Fruit fly (Drosophila melanogaster): ENCODE data around the gene Nop56.

Nop56 gene

dm6 chr3R:22410537-22411360 lies 10.1 kb downstream of the Nop56 start, which contains the start of the genes CG13850 and lqfR (continued):
- TF ChIP-seq CG2129 (GFP tag; IDR thresholded peaks at IDR 0.05; ENCODE audit: partially characterized antibody) (no peak), vfl (GFP tag; optimal IDR thresholded peaks at IDR 0.05) (peak; percentile 73), tll (GFP tag; optimal IDR thresholded peaks at IDR 0.05) (peak in 1 of 2 experiments; percentile 30), CG30403 (GFP tag; optimal IDR thresholded peaks at IDR 0.05) (peak; percentile 91), pho (GFP tag; optimal IDR thresholded peaks at IDR 0.05) (peak; percentile 86), Stat92E (GFP tag; optimal IDR thresholded peaks at IDR 0.05) (no peak), ERR (GFP tag; optimal IDR thresholded peaks at IDR 0.05) (peak; percentile 31), Dip3 (GFP tag; optimal IDR thresholded peaks at IDR 0.05) (peak; percentile 80), CG7745 (tag; optimal IDR thresholded peaks at IDR 0.05) (no peak), Antp (GFP tag; optimal IDR thresholded peaks at IDR 0.05) (peak; percentile 69), lab (GFP tag; optimal IDR thresholded peaks at IDR 0.05) (peak; percentile 76), fd102C (GFP tag; optimal IDR thresholded peaks at IDR 0.05) (no peak), CG17359 (tag; optimal IDR thresholded peaks at IDR 0.05) (peak; percentile 54), CG7556 (GFP tag; optimal IDR thresholded peaks at IDR 0.05) (peak; percentile 81)

- TF ChIP-seq Hsf (GFP tag; optimal IDR thresholded peaks at IDR 0.05) (no peak), otp (GFP tag; IDR thresholded peaks at IDR 0.05) (no peak), Antp (GFP tag; optimal IDR thresholded peaks at IDR 0.05) (no peak), amos (GFP tag; IDR thresholded peaks at IDR 0.05; ENCODE audit: partially characterized antibody) (no peak), dmrt11E (tag; optimal IDR thresholded peaks at IDR 0.05) (no peak), Doc3 (GFP tag; IDR thresholded peaks at IDR 0.05; ENCODE audit: partially characterized antibody) (no peak), ato (GFP tag; IDR thresholded peaks at IDR 0.05; ENCODE audit: partially characterized antibody) (no peak), Optix (GFP tag; IDR thresholded peaks at IDR 0.05) (no peak), CG11398 (GFP tag; optimal IDR thresholded peaks at IDR 0.05) (no peak), inv (GFP tag; IDR thresholded peaks at IDR 0.05; ENCODE audit: partially characterized antibody) (no peak), CG2712 (tag; optimal IDR thresholded peaks at IDR 0.05) (no peak), ind (GFP tag; optimal IDR thresholded peaks at IDR 0.05) (no peak), Xrp1 (GFP tag; IDR thresholded peaks at IDR 0.05) (no peak), jumu (GFP tag; optimal IDR thresholded peaks at IDR 0.05) (no peak), Hand (GFP tag; optimal IDR thresholded peaks at IDR 0.05) (no peak), tna (GFP tag; IDR thresholded peaks at IDR 0.05; ENCODE audit: partially characterized antibody) (no peak), zf30C (GFP tag; optimal IDR thresholded peaks at IDR 0.05) (no peak), CG13287 (GFP tag; IDR thresholded peaks at IDR 0.05; ENCODE audit: partially characterized antibody) (no peak), ftz-f1 (GFP tag; optimal IDR thresholded peaks at IDR 0.05) (no peak)
Observed at dm6 chr3R:22405639-22406038, 15.2 kb downstream of the Nop56 start, which contains the start of gene CG13855. Gene CG13855 (plus strand): TSS chr3R:22405939.

- TF ChIP-seq ems (GFP tag; optimal IDR thresholded peaks at IDR 0.05): no peak
- no peak for TF ChIP-seq CG12769 (tag; optimal IDR thresholded peaks at IDR 0.05)
- TF ChIP-seq Adf1 (GFP tag; IDR thresholded peaks at IDR 0.05): peak; percentile 17; the same call in 1 of the 2 replicates
Observed at dm6 chr3R:22402355-22402754, 18.5 kb downstream of the Nop56 start, which contains the start of gene CG13856. Gene CG13856 (plus strand): TSS chr3R:22402655.

All from whole organism, embryonic.